Worm (Caenorhabditis elegans) whole organism, L4 larva: Measurements from ENCODE around the gene str-217.
A peak's percentile ranks its signal among the peaks of the same experiment; 100 is the strongest.

ENCODE experiments used
- D1046.2 ChIP-seq: fragments of 200-800 bp; sonication (Bioruptor generic); IDR thresholded peaks from 2 replicates; pipeline ENCODE4 v1.3.6; 2022; ENCODE audit warnings: missing genetic modification characterization, missing compliant biosample characterization
- F37D6.2 ChIP-seq: sonication (generic microtip); optimal IDR thresholded peaks from 2 replicates; lab custom pipeline; 2016; ENCODE audit warnings: mild to moderate bottlenecking, missing genetic modification characterization, missing compliant biosample characterization
- Y105C5A.15 ChIP-seq: fragments of 200-800 bp; sonication (Bioruptor generic); IDR thresholded peaks from 2 replicates; pipeline ENCODE4 v1.3.6; 2022; ENCODE audit warnings: missing genetic modification characterization, missing compliant biosample characterization
- Y5F2A.4 ChIP-seq: fragments of 200-800 bp; sonication (Bioruptor generic); optimal IDR thresholded peaks from 2 replicates; lab custom pipeline; 2018; ENCODE audit warnings: mild to moderate bottlenecking, missing genetic modification characterization, missing compliant biosample characterization
- Y75B8A.6 ChIP-seq: fragments of 200-800 bp; sonication (Bioruptor generic); IDR thresholded peaks from 2 replicates; pipeline ENCODE4 v1.3.6; 2022; ENCODE audit warnings: missing genetic modification reagents, missing genetic modification characterization, missing compliant biosample characterization
- ZK337.2 ChIP-seq: fragments of 200-800 bp; sonication (Bioruptor generic); IDR thresholded peaks from 2 replicates; pipeline ENCODE4 v1.3.6; 2022; ENCODE audit warnings: missing genetic modification reagents, missing genetic modification characterization, missing compliant biosample characterization
- aly-2 ChIP-seq: sonication (generic microtip); optimal IDR thresholded peaks from 2 replicates; lab custom pipeline; 2018; ENCODE audit warnings: missing biosample characterization, missing genetic modification characterization
- ama-1 ChIP-seq: fragments of 150-350 bp; optimal IDR thresholded peaks from 2 replicates; lab custom pipeline; 2014; ENCODE audit warnings: inconsistent platforms, mixed read lengths
- ceh-82 ChIP-seq: sonication (generic microtip); optimal IDR thresholded peaks from 2 replicates; lab custom pipeline; 2017; ENCODE audit warnings: missing biosample characterization, missing genetic modification characterization
- cey-2 ChIP-seq: sonication (generic microtip); optimal IDR thresholded peaks from 3 replicates; lab custom pipeline; 2017; ENCODE audit warnings: missing genetic modification characterization, mild to moderate bottlenecking, missing compliant biosample characterization, antibody characterized with exemption, borderline replicate concordance; ENCODE audit not compliant: insufficient read depth
- daf-12 ChIP-seq: fragments of 150-350 bp; optimal IDR thresholded peaks from 2 replicates; lab custom pipeline; 2014; ENCODE audit warnings: missing biosample characterization, missing genetic modification reagents, missing genetic modification characterization
- daf-19 ChIP-seq: fragments of 200-800 bp; sonication (Bioruptor generic); conservative IDR thresholded peaks from 2 replicates; pipeline ENCODE4 v1.3.6; 2022; ENCODE audit warnings: missing genetic modification characterization, missing compliant biosample characterization
- dmd-6 ChIP-seq: fragments of 200-800 bp; sonication (Bioruptor generic); IDR thresholded peaks from 2 replicates; pipeline ENCODE4 v1.3.6; 2022; ENCODE audit warnings: missing genetic modification reagents, missing genetic modification characterization, missing compliant biosample characterization
- dmd-9 ChIP-seq: fragments of 200-800 bp; sonication (Bioruptor generic); IDR thresholded peaks from 2 replicates; pipeline ENCODE4 v1.3.6; 2022; ENCODE audit warnings: missing genetic modification reagents, missing genetic modification characterization, missing compliant biosample characterization
- dve-1 ChIP-seq: sonication (generic microtip); optimal IDR thresholded peaks from 2 replicates; lab custom pipeline; 2017; ENCODE audit warnings: antibody characterized with exemption, mild to moderate bottlenecking, missing genetic modification characterization, missing compliant biosample characterization; ENCODE audit not compliant: insufficient read depth
- egl-43 ChIP-seq: fragments of 200-800 bp; sonication (Bioruptor generic); IDR thresholded peaks from 2 replicates; pipeline ENCODE4 v1.3.6; 2022; ENCODE audit warnings: missing genetic modification reagents, missing genetic modification characterization, missing compliant biosample characterization
- gei-8 ChIP-seq: fragments of 200-800 bp; sonication (Bioruptor generic); optimal IDR thresholded peaks from 2 replicates; lab custom pipeline; 2018; ENCODE audit warnings: mild to moderate bottlenecking, missing genetic modification characterization, missing compliant biosample characterization
- hlh-30 ChIP-seq: sonication (generic microtip); optimal IDR thresholded peaks from 2 replicates; lab custom pipeline; 2017; ENCODE audit warnings: antibody characterized with exemption, mild to moderate bottlenecking, missing genetic modification characterization, missing compliant biosample characterization; ENCODE audit not compliant: insufficient read depth
- hmg-1.1 ChIP-seq: fragments of 200-800 bp; sonication (Bioruptor generic); IDR thresholded peaks from 2 replicates; pipeline ENCODE4 v1.3.6; 2022; ENCODE audit warnings: missing genetic modification reagents, missing genetic modification characterization, missing compliant biosample characterization
- mep-1 ChIP-seq: fragments of 150-350 bp; sonication (generic microtip); optimal IDR thresholded peaks from 3 replicates; lab custom pipeline; 2014; ENCODE audit warnings: missing biosample characterization, missing genetic modification characterization
- mes-2 ChIP-seq: sonication (generic microtip); optimal IDR thresholded peaks from 2 replicates; lab custom pipeline; 2016; ENCODE audit warnings: missing genotype, mild to moderate bottlenecking, missing genetic modification characterization, missing compliant biosample characterization; ENCODE audit not compliant: poor library complexity, severe bottlenecking
- mxl-3 ChIP-seq: fragments of 200-800 bp; sonication (Bioruptor generic); optimal IDR thresholded peaks from 2 replicates; lab custom pipeline; 2018; ENCODE audit warnings: mild to moderate bottlenecking, missing genetic modification characterization, missing compliant biosample characterization
- nhr-28 ChIP-seq: fragments of 150-350 bp; optimal IDR thresholded peaks from 2 replicates; lab custom pipeline; 2014; ENCODE audit warnings: missing biosample characterization, missing genetic modification characterization
- nhr-42 ChIP-seq: fragments of 200-800 bp; sonication (Bioruptor generic); IDR thresholded peaks from 2 replicates; pipeline ENCODE4 v1.3.6; 2022; ENCODE audit warnings: missing genetic modification characterization, missing compliant biosample characterization
- pha-4 ChIP-seq, 2 experiments: fragments of 150-350 bp in 1 of 2; fragments of 200-800 bp in 1 of 2; sonication (Bioruptor generic) in 1 of 2; IDR thresholded peaks in 1 of 2; optimal IDR thresholded peaks in 1 of 2; 2 replicates each; pipeline versions ENCODE4 v1.3.6 to Lab custom; 2014 to 2022; ENCODE audit warnings: missing genetic modification characterization in 2 of 2, missing genetic modification reagents in 2 of 2, missing biosample characterization in 1 of 2, missing compliant biosample characterization in 1 of 2
- php-3 ChIP-seq: fragments of 200-800 bp; sonication (Bioruptor generic); IDR thresholded peaks from 2 replicates; pipeline ENCODE4 v1.3.6; 2022; ENCODE audit warnings: missing genetic modification reagents, missing genetic modification characterization, missing compliant biosample characterization
- rbr-2 ChIP-seq: sonication (generic microtip); optimal IDR thresholded peaks from 2 replicates; lab custom pipeline; 2016; ENCODE audit warnings: missing genotype, missing genetic modification characterization, missing compliant biosample characterization
- set-16 ChIP-seq: fragments of 200-800 bp; sonication (Bioruptor generic); IDR thresholded peaks from 2 replicates; pipeline ENCODE4 v1.3.6; 2022; ENCODE audit warnings: missing genetic modification reagents, missing genetic modification characterization, missing compliant biosample characterization
- skn-1 ChIP-seq: fragments of 150-350 bp; optimal IDR thresholded peaks from 2 replicates; lab custom pipeline; 2014; ENCODE audit warnings: missing biosample characterization, missing genetic modification characterization
- spr-1 ChIP-seq: sonication (generic microtip); optimal IDR thresholded peaks from 2 replicates; lab custom pipeline; 2016; ENCODE audit warnings: mild to moderate bottlenecking, missing genetic modification characterization, missing compliant biosample characterization
- spr-3 ChIP-seq: fragments of 200-800 bp; sonication (Bioruptor generic); optimal IDR thresholded peaks from 2 replicates; lab custom pipeline; 2018; ENCODE audit warnings: mild to moderate bottlenecking, missing genetic modification characterization, missing compliant biosample characterization
- unc-130 ChIP-seq: sonication (generic microtip); optimal IDR thresholded peaks from 2 replicates; lab custom pipeline; 2016; ENCODE audit warnings: missing genetic modification reagents, missing genetic modification characterization, missing compliant biosample characterization
- unc-62 ChIP-seq, 3 experiments: fragments of 150-350 bp in 1 of 3; sonication (generic microtip); optimal IDR thresholded peaks in 2 of 3; peaks in 1 of 3; 1 replicate in 1 of 3; 2 replicates in 2 of 3; lab custom pipeline; 2014 to 2017; ENCODE audit warnings: missing biosample characterization in 3 of 3, missing genetic modification characterization in 3 of 3, missing genetic modification reagents in 3 of 3, missing genotype in 1 of 3
- zag-1 ChIP-seq: fragments of 150-350 bp; optimal IDR thresholded peaks from 2 replicates; lab custom pipeline; 2014; ENCODE audit warnings: missing biosample characterization, missing genetic modification characterization

Gene str-217

ce11 chrV:17022613-17023322 lies 22.7 kb upstream of the str-217 start, which contains the start of the genes F49H6.8 and F49H6.5:
Gene F49H6.8, minus strand, starts transcription at chrV:17022663.
Gene F49H6.5, plus strand, starts transcription at chrV:17023241.
- TF ChIP-seq nhr-28 (peak; percentile 64), daf-19 (GFP tag; lab: Robert Waterston, UW) (no peak), aly-2 (no peak), php-3 (GFP tag; lab: Robert Waterston, UW) (peak; percentile 67; the same call in 1 of the 2 replicates), dmd-6 (GFP tag; lab: Robert Waterston, UW) (peak; percentile 52), spr-3 (GFP tag; lab: Kevin White, UChicago) (no peak)

DNA sequence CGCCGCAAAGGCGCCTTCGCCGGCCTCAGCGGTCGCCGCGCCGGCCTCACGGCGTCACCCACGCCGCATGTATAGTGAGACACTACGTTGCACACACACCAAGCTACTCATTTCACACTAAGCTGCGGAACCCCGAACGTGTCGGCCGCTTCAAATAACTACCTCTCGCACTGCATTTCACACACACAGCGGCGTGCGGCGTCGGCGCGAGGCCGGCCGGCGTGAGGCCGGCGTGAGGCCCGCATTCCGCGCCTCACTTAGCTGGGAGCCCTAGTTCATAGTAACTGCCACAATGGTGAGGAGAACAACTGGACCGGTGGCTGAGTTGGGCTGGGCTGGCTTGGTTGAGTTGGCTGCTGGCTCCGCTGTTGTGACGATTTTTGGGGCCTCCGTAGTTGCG lies 22.0 kb upstream of the str-217 start:
- TF ChIP-seq nhr-42 (GFP tag; lab: Robert Waterston, UW) = peak; percentile 36; the same call in 1 of the 2 replicates
- TF ChIP-seq set-16 (GFP tag; lab: Robert Waterston, UW) = peak; percentile 92
- 0 out of 2 replicates have a peak, but pooled peaks have one; percentile 34 for TF ChIP-seq egl-43 (GFP tag; lab: Robert Waterston, UW)

ce11 chrV:17021361-17021760 lies 21.3 kb upstream of the str-217 start, which contains the start of gene F49H6.12:
Gene F49H6.12, minus strand, starts transcription at chrV:17021461.
- TF ChIP-seq dve-1 (tag; lab: Kevin White, UChicago) (no peak), hmg-1.1 (GFP tag; lab: Robert Waterston, UW) (no peak), Y105C5A.15 (GFP tag; lab: Robert Waterston, UW) (no peak), rbr-2 (tag; lab: Kevin White, UChicago) (no peak), cey-2 (tag; lab: Kevin White, UChicago) (no peak), unc-130 (GFP tag; lab: Kevin White, UChicago) (no peak), hlh-30 (no peak), mes-2 (tag; lab: Kevin White, UChicago) (no peak), dmd-9 (GFP tag; lab: Robert Waterston, UW) (no peak), gei-8 (no peak), spr-1 (no peak), ama-1 (lab: Kevin White, UChicago) (no peak), mxl-3 (GFP tag; lab: Kevin White, UChicago) (no peak), spr-3 (GFP tag; lab: Kevin White, UChicago) (no peak), zag-1 (tag; lab: Kevin White, UChicago) (no peak), ZK337.2 (GFP tag; lab: Robert Waterston, UW) (no peak), D1046.2 (GFP tag; lab: Robert Waterston, UW) (no peak), F37D6.2 (tag; lab: Kevin White, UChicago) (no peak)

ce11 chrV:17019690-17020089 lies 19.6 kb upstream of the str-217 start, which contains the start of gene F49H6.17:
Gene F49H6.17, plus strand, starts transcription at chrV:17019990.
- TF ChIP-seq skn-1 (tag; lab: Kevin White, UChicago) = no peak
- no peak for TF ChIP-seq ceh-82 (tag; lab: Kevin White, UChicago)
- TF ChIP-seq pha-4 (GFP tag; IDR thresholded peaks at IDR 0.05; lab: Robert Waterston, UW) = no peak
- TF ChIP-seq pha-4 (tag; optimal IDR thresholded peaks at IDR 0.05; lab: Kevin White, UChicago) = no peak
- TF ChIP-seq nhr-42 (GFP tag; lab: Robert Waterston, UW) = no peak
- TF ChIP-seq Y75B8A.6 (GFP tag; lab: Robert Waterston, UW) = no peak
- TF ChIP-seq Y5F2A.4 = no peak
- no peak for TF ChIP-seq cey-2 (tag; lab: Kevin White, UChicago)
- TF ChIP-seq daf-12 (tag; lab: Kevin White, UChicago) = no peak
- TF ChIP-seq unc-62 (GFP tag; optimal IDR thresholded peaks at IDR 0.05 in 1 of 2; lab: Kevin White, UChicago) = no peak
- TF ChIP-seq unc-62 (tag; optimal IDR thresholded peaks at IDR 0.05; lab: Kevin White, UChicago) = no peak
- TF ChIP-seq mep-1 (tag; lab: Kevin White, UChicago) = no peak
